Worm (Caenorhabditis elegans): Measurements from ENCODE around the gene hmg-12.

Gene hmg-12

DNA sequence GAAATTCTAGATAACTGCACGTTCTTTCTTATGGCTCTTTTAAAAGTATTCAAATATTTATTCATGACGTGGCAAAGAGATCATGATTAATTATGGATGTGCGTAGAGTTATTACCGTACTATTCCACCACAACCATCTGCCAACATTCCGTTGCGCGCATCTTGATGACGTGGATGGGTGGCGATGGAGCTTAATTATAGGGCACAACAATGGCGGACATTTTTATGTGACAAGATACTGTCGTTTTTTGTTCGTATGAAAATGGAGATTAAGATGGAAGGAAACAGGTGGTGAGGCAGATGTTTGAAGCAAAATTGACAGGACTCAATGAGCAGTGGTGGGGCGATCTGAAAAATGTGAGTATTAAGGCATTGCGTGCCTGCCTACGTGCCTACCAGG lies 28.6 kb upstream of the hmg-12 start:
- TF ChIP-seq eor-1 (tag; optimal IDR thresholded peaks at IDR 0.05) (no peak), nhr-23 (tag; optimal IDR thresholded peaks at IDR 0.05) (no peak), lin-39 (tag; optimal IDR thresholded peaks at IDR 0.05) (no peak), lsy-12 (tag; optimal IDR thresholded peaks at IDR 0.05) (no peak), elt-1 (tag; optimal IDR thresholded peaks at IDR 0.05) (no peak), nhr-76 (tag; optimal IDR thresholded peaks at IDR 0.05) (no peak), pha-4 (tag; optimal IDR thresholded peaks at IDR 0.05) (no peak), mml-1 (tag; optimal IDR thresholded peaks at IDR 0.05) (no peak)

DNA sequence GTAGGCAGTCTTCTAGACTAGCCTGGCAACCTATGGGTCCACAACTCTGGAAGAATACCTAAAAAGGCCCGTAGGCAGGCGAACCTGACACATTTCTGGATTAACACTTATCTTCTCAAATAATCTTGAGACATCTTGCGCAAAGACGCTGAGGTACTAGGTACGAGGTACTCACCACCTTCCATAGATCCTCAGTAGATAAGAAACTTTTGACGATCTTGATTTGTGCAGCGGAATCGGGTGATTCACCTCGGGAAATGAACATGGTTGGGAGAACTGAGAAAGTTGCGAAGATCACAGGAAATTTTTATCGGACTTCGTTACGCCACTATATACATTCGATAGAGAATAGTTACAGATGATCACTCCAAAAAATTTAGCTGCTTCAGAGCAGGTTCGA lies 28.2 kb upstream of the hmg-12 start:
- no peak for TF ChIP-seq elt-3 (tag; optimal IDR thresholded peaks at IDR 0.05)
- TF ChIP-seq elt-1 (tag; optimal IDR thresholded peaks at IDR 0.05), result peak; percentile 82
- no peak for TF ChIP-seq nhr-67 (tag; optimal IDR thresholded peaks at IDR 0.05)

DNA sequence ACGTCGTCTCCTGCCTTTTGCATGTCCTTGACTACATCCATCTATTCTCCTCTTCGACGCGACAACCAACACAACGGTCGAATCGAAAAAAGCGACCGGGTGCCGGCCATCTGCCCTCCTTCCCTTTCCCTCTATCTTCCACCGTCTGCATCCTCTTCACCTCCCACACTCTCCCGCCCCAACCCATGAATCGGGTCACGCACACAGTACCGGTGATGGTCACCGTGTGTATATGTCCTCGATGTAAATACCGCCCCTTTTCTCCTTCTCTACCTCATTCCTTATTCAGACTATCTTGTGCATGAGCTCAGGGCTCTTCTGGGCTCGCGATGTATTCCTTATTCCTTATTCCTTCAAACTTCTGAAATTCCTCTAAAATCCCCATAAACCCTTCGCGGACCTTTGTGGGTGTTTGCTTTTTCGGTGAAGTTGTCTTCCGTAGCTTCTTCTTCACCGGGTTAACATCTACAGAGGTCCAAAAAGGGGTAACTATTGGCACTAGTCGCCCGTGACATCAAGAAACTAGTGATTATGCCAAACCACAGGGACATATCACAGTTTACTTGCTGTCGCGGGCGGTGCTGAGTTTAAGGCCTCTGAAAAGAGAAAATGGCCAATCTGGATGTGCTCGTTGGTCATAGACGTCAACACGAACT lies 26.8 kb upstream of the hmg-12 start:
- TF ChIP-seq ZK546.5 (tag; optimal IDR thresholded peaks at IDR 0.05) (no peak), nhr-237 (tag; optimal IDR thresholded peaks at IDR 0.05) (no peak), tbx-2 (tag; optimal IDR thresholded peaks at IDR 0.05) (no peak), ceh-28 (tag; optimal IDR thresholded peaks at IDR 0.05) (no peak), nhr-23 (tag; optimal IDR thresholded peaks at IDR 0.05) (peak; percentile 64), nhr-43 (tag; optimal IDR thresholded peaks at IDR 0.05; ENCODE audit: poor library complexity, severe bottlenecking) (no peak), hmg-11 (tag; optimal IDR thresholded peaks at IDR 0.05) (peak; percentile 27), ceh-16 (tag; optimal IDR thresholded peaks at IDR 0.05) (no peak), nhr-25 (tag; optimal IDR thresholded peaks at IDR 0.05) (peak; percentile 72), pha-4 (tag; optimal IDR thresholded peaks at IDR 0.05) (peak; percentile 29), pqm-1 (tag; optimal IDR thresholded peaks at IDR 0.05) (no peak), snpc-4 (tag; optimal IDR thresholded peaks at IDR 0.05) (no peak), jun-1 (tag; optimal IDR thresholded peaks at IDR 0.05) (no peak), lsy-12 (tag; optimal IDR thresholded peaks at IDR 0.05) (no peak), nhr-77 (tag; optimal IDR thresholded peaks at IDR 0.05) (no peak), ama-1 (optimal IDR thresholded peaks at IDR 0.05) (peak; percentile 22), ztf-11 (tag; optimal IDR thresholded peaks at IDR 0.05) (no peak), nhr-76 (tag; optimal IDR thresholded peaks at IDR 0.05) (no peak), lin-39 (tag; optimal IDR thresholded peaks at IDR 0.05) (peak; percentile 7), nfya-1 (tag; optimal IDR thresholded peaks at IDR 0.05; ENCODE audit: insufficient read depth) (peak; percentile 0), unc-62 (GFP tag; optimal IDR thresholded peaks at IDR 0.05) (no peak), fkh-2 (tag; optimal IDR thresholded peaks at IDR 0.05) (no peak), fkh-10 (GFP tag; optimal IDR thresholded peaks at IDR 0.05) (no peak), unc-39 (tag; optimal IDR thresholded peaks at IDR 0.05) (no peak)

DNA sequence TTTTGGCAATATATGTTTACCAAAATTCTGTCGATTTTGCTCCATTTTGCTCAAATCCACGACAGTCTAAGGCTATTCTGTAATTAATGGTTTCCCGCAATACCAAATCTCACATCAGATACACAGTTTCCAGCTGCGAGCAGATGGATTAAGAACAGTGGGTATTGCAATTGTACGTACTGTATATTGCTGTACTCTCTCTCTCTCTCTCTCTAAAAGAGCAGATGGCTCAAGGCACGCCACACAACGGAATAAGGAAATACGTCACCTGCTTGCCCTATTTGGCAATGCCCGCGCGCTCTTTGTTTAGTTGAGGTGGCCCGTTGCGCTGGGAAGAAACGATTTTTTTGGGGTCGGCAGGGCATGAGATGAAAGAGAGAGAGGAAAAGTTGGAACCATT lies 25.7 kb upstream of the hmg-12 start:
- TF ChIP-seq fos-1 (tag; optimal IDR thresholded peaks at IDR 0.05) (no peak), nhr-23 (tag; optimal IDR thresholded peaks at IDR 0.05) (no peak), nhr-25 (tag; optimal IDR thresholded peaks at IDR 0.05) (no peak), ztf-4 (tag; optimal IDR thresholded peaks at IDR 0.05) (no peak), unc-62 (GFP tag; optimal IDR thresholded peaks at IDR 0.05) (no peak)

DNA sequence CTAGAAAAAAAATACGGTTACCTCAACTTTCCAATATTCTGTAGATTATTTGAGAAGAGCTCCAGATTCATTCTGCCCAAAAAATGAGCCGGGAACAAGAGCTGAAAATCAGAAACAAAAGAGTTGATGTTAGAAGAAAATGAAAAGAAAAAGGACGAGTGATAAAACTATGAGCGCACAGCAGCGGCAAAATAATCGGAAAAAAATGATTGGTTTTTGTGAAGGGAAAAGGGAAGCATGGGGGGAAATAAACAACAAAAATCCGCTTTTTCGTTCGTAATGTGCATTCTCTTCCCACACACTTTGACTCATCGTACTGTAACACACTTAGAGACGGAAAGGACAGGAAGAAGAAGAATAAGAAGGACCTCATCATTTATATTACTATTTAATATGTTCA lies 23.0 kb upstream of the hmg-12 start, which contains the start of gene ZK930.2:
ZK930.2 (minus strand) TSS at position 101 of the 400 bp plus-strand sequence.
- TF ChIP-seq zag-1 (tag; optimal IDR thresholded peaks at IDR 0.05) (no peak), ceh-82 (tag; optimal IDR thresholded peaks at IDR 0.05) (no peak), snpc-4 (tag; optimal IDR thresholded peaks at IDR 0.05) (no peak), lin-39 (tag; optimal IDR thresholded peaks at IDR 0.05) (no peak), egl-5 (tag; optimal IDR thresholded peaks at IDR 0.05) (no peak), nhr-23 (tag; optimal IDR thresholded peaks at IDR 0.05) (no peak), mdl-1 (tag; optimal IDR thresholded peaks at IDR 0.05) (no peak), unc-39 (tag; optimal IDR thresholded peaks at IDR 0.05) (no peak), nhr-28 (tag; optimal IDR thresholded peaks at IDR 0.05) (no peak), fos-1 (tag; optimal IDR thresholded peaks at IDR 0.05) (no peak), nhr-67 (tag; optimal IDR thresholded peaks at IDR 0.05) (no peak), nhr-25 (tag; optimal IDR thresholded peaks at IDR 0.05) (no peak), pqm-1 (tag; optimal IDR thresholded peaks at IDR 0.05) (no peak), egl-27 (tag; optimal IDR thresholded peaks at IDR 0.05) (no peak), hmg-11 (tag; optimal IDR thresholded peaks at IDR 0.05) (no peak), R02D3.7 (tag; optimal IDR thresholded peaks at IDR 0.05) (no peak), nhr-237 (tag; optimal IDR thresholded peaks at IDR 0.05) (no peak), elt-3 (tag; optimal IDR thresholded peaks at IDR 0.05) (no peak), eor-1 (tag; optimal IDR thresholded peaks at IDR 0.05) (no peak), mml-1 (tag; optimal IDR thresholded peaks at IDR 0.05) (no peak)
